Fruit fly (Drosophila melanogaster): ENCODE data around the gene GatC.

- no peak for TF ChIP-seq brk (GFP tag; optimal IDR thresholded peaks at IDR 0.05)
- TF ChIP-seq HLH106 (tag; optimal IDR thresholded peaks at IDR 0.05), result no peak
These were observed at the start of gene GatC, which contains the start of the genes PolG2 and Polr2C for dm6 chr2L:13833058-13833457.
